Worm (Caenorhabditis elegans): ENCODE data around the gene srsx-22.

DNA sequence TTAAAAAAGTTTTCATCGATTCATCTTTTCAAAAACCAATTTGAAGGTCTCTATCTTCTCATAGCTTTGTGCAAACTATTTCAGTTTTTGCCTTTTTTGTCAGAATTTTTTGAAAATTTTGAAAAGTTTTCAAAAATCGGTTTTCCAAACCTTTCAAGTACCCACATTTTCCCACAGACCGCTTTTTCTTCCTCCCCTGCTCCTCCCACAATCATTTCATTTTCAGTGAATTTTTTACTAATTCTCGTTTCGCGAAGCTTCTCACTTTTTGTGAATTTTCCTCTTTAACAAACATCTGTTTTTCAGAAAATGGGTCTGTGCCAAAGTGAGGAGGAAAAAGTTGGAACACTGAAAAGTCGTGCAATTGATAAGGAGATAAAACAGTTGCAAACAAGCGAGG is 19.2 kb downstream of the srsx-22 start, which contains the start of gene gpa-2:
- no peak for TF ChIP-seq tbx-8 (GFP tag; optimal IDR thresholded peaks at IDR 0.05)
- TF ChIP-seq nhr-2 (tag; optimal IDR thresholded peaks at IDR 0.05): no peak
- TF ChIP-seq snpc-4 (tag; optimal IDR thresholded peaks at IDR 0.05): no peak
- TF ChIP-seq mep-1 (tag; optimal IDR thresholded peaks at IDR 0.05): no peak
- no peak for TF ChIP-seq nhr-12 (tag; optimal IDR thresholded peaks at IDR 0.05)
- TF ChIP-seq elt-1 (tag; optimal IDR thresholded peaks at IDR 0.05; ENCODE audit: borderline replicate concordance, insufficient read depth): no peak

All from whole organism, mixed stage, embryonic.